Fruit fly (Drosophila melanogaster) whole organism: ENCODE data around the gene schlank.

Experiments used
- CG8478 ChIP-seq: fragments of >200 bp; optimal IDR thresholded peaks from 2 replicates; lab custom pipeline; 2018; ENCODE audit warnings: inconsistent platforms
- pan ChIP-seq: fragments of >200 bp; optimal IDR thresholded peaks from 2 replicates; lab custom pipeline; 2017
- psq ChIP-seq: fragments of >200 bp; optimal IDR thresholded peaks from 2 replicates; lab custom pipeline; 2017
- usp ChIP-seq: fragments of >200 bp; optimal IDR thresholded peaks from 2 replicates; lab custom pipeline; 2017; ENCODE audit warnings: missing biosample characterization, missing genetic modification characterization, mixed read lengths

dm6 chrX:6276590-6276989 lies 9.6 kb upstream of the schlank start, which contains the start of gene CG3566:
- TF ChIP-seq pan (lab: Kevin White, UChicago) (no peak), usp (no peak), psq (lab: Kevin White, UChicago) (no peak), CG8478 (no peak)
